Fruit fly (Drosophila melanogaster) whole organism, prepupa: Measurements from ENCODE around the gene trus.

Experiments
- CG3919 ChIP-seq: fragments of 200-800 bp; sonication (Bioruptor generic); optimal IDR thresholded peaks from 3 replicates; lab custom pipeline; 2016; ENCODE audit warnings: missing biosample characterization, missing genetic modification characterization
- CG6808 ChIP-seq: fragments of 200-800 bp; sonication (Bioruptor generic); optimal IDR thresholded peaks from 3 replicates; lab custom pipeline; 2017; ENCODE audit warnings: missing biosample characterization, missing genetic modification characterization, mild to moderate bottlenecking, moderate library complexity, missing genetic modification reagents
- Ets21C ChIP-seq: fragments of 200-800 bp; sonication (Bioruptor generic); optimal IDR thresholded peaks from 3 replicates; lab custom pipeline; 2016; ENCODE audit warnings: missing biosample characterization, missing genetic modification characterization
- spab ChIP-seq: fragments of 200-800 bp; sonication (Bioruptor generic); optimal IDR thresholded peaks from 2 replicates; lab custom pipeline; 2017; ENCODE audit warnings: missing biosample characterization, mild to moderate bottlenecking, missing genetic modification characterization, missing genetic modification reagents
- topi ChIP-seq: fragments of 200-800 bp; sonication (Bioruptor generic); optimal IDR thresholded peaks from 3 replicates; lab custom pipeline; 2016; ENCODE audit warnings: missing biosample characterization, missing genetic modification characterization

dm6 chr3R:12439039-12439400 lies 17.4 kb upstream of the trus start, which contains the start of the genes CG17207 and CG46427:
- no peak for TF ChIP-seq Ets21C (GFP tag; lab: Kevin White, UChicago)
- no peak for TF ChIP-seq spab
- no peak for TF ChIP-seq CG6808 (GFP tag; lab: Kevin White, UChicago)
- no peak for TF ChIP-seq topi (GFP tag; lab: Kevin White, UChicago)
- no peak for TF ChIP-seq CG3919 (GFP tag; lab: Kevin White, UChicago)
